Fruit fly (Drosophila melanogaster) whole organism, pupa: ENCODE results near the gene CG3581.

Source experiments
- CG10348 ChIP-seq: fragments of 200-800 bp; sonication (Bioruptor generic); IDR thresholded peaks from 2 replicates; pipeline ENCODE4 v1.3.6; 2022; ENCODE audit warnings: missing biosample characterization, missing genetic modification characterization
- CG12605 ChIP-seq: fragments of 200-800 bp; sonication (Bioruptor generic); IDR thresholded peaks from 2 replicates; pipeline ENCODE4 v1.3.6; 2022; ENCODE audit warnings: missing biosample characterization, missing genetic modification characterization
- CG13204 ChIP-seq: fragments of 200-800 bp; sonication (Bioruptor generic); optimal IDR thresholded peaks from 2 replicates; lab custom pipeline; 2018; ENCODE audit warnings: missing biosample characterization, mild to moderate bottlenecking, missing genetic modification characterization, moderate library complexity
- CG14655 ChIP-seq: fragments of 200-800 bp; sonication (Bioruptor generic); optimal IDR thresholded peaks from 3 replicates; lab custom pipeline; 2017; ENCODE audit warnings: mild to moderate bottlenecking, missing biosample characterization, missing genetic modification reagents, missing genetic modification characterization
- CG15710 ChIP-seq: fragments of 200-800 bp; sonication (Bioruptor generic); optimal IDR thresholded peaks from 2 replicates; lab custom pipeline; 2018; ENCODE audit warnings: missing biosample characterization, mild to moderate bottlenecking, missing genetic modification characterization, moderate library complexity
- CG17806 ChIP-seq: fragments of 200-800 bp; sonication (Bioruptor generic); optimal IDR thresholded peaks from 2 replicates; lab custom pipeline; 2018; ENCODE audit warnings: missing biosample characterization, mild to moderate bottlenecking, missing genetic modification characterization, moderate library complexity
- CG32121 ChIP-seq: fragments of 200-800 bp; sonication (Bioruptor generic); IDR thresholded peaks from 2 replicates; pipeline ENCODE4 v1.3.6; 2022; ENCODE audit warnings: missing biosample characterization, missing genetic modification characterization
- CG34367 ChIP-seq: fragments of 200-800 bp; sonication (Bioruptor generic); optimal IDR thresholded peaks from 2 replicates; lab custom pipeline; 2018; ENCODE audit warnings: missing biosample characterization, mild to moderate bottlenecking, missing genetic modification characterization
- CG4496 ChIP-seq: fragments of 200-800 bp; sonication (Bioruptor generic); IDR thresholded peaks from 3 replicates; pipeline ENCODE4 v1.3.6; 2022; ENCODE audit warnings: missing biosample characterization, missing genetic modification characterization
- CG8159 ChIP-seq: fragments of 200-800 bp; sonication (Bioruptor generic); optimal IDR thresholded peaks from 3 replicates; lab custom pipeline; 2018; ENCODE audit warnings: missing biosample characterization, mild to moderate bottlenecking, missing genetic modification characterization, moderate library complexity
- CG8301 ChIP-seq: fragments of 200-800 bp; sonication (Bioruptor generic); optimal IDR thresholded peaks from 2 replicates; lab custom pipeline; 2018; ENCODE audit warnings: missing biosample characterization, mild to moderate bottlenecking, missing genetic modification characterization
- CG9948 ChIP-seq: fragments of 200-800 bp; sonication (Bioruptor generic); optimal IDR thresholded peaks from 2 replicates; lab custom pipeline; 2018; ENCODE audit warnings: missing biosample characterization, mild to moderate bottlenecking, missing genetic modification characterization, moderate library complexity
- D1 ChIP-seq: fragments of 200-800 bp; sonication (Bioruptor generic); optimal IDR thresholded peaks from 2 replicates; lab custom pipeline; 2018; ENCODE audit warnings: missing biosample characterization, mild to moderate bottlenecking, missing genetic modification characterization, moderate library complexity
- EcR ChIP-seq: fragments of 200-800 bp; sonication (Bioruptor generic); optimal IDR thresholded peaks from 3 replicates; lab custom pipeline; 2019; ENCODE audit warnings: missing biosample characterization, missing genetic modification characterization, mild to moderate bottlenecking, moderate library complexity, missing genetic modification reagents
- Ets98B ChIP-seq: fragments of 200-800 bp; sonication (Bioruptor generic); IDR thresholded peaks from 2 replicates; pipeline ENCODE4 v1.3.6; 2022; ENCODE audit warnings: missing biosample characterization, missing genetic modification characterization
- Pif1A ChIP-seq: fragments of 200-800 bp; sonication (Bioruptor generic); optimal IDR thresholded peaks from 3 replicates; lab custom pipeline; 2016; ENCODE audit warnings: missing biosample characterization, missing genetic modification characterization
- Pif1B ChIP-seq: fragments of 200-800 bp; sonication (Bioruptor generic); optimal IDR thresholded peaks from 3 replicates; lab custom pipeline; 2016; ENCODE audit warnings: missing biosample characterization, missing genetic modification characterization
- Snoo ChIP-seq: fragments of 200-800 bp; sonication (Bioruptor generic); optimal IDR thresholded peaks from 3 replicates; lab custom pipeline; 2017; ENCODE audit warnings: missing biosample characterization, mild to moderate bottlenecking, missing genetic modification characterization, inconsistent platforms
- fd96Ca ChIP-seq: fragments of 200-800 bp; sonication (Bioruptor generic); IDR thresholded peaks from 3 replicates; pipeline ENCODE4 v1.3.6; 2022; ENCODE audit warnings: missing biosample characterization, missing genetic modification characterization
- gl ChIP-seq: fragments of 200-800 bp; sonication (Bioruptor generic); optimal IDR thresholded peaks from 2 replicates; lab custom pipeline; 2018; ENCODE audit warnings: missing biosample characterization, mild to moderate bottlenecking, missing genetic modification characterization
- rn ChIP-seq: fragments of 200-800 bp; sonication (Bioruptor generic); IDR thresholded peaks from 2 replicates; pipeline ENCODE4 v1.3.6; 2022; ENCODE audit warnings: missing biosample characterization, missing genetic modification characterization

CG3581 gene

dm6 chr3R:19398467-19398866 lies 23.9 kb upstream of the CG3581 start, which contains the start of gene CG31244:
TSS of gene CG31244 (minus strand) at chr3R:19398567.
- TF ChIP-seq CG4496 (GFP tag; lab: Robert Waterston, UW) (no peak), CG9948 (tag; lab: Kevin White, UChicago) (no peak), CG15710 (no peak), CG32121 (no peak), CG12605 (GFP tag; lab: Robert Waterston, UW) (no peak), Ets98B (GFP tag; lab: Robert Waterston, UW) (no peak)

DNA sequence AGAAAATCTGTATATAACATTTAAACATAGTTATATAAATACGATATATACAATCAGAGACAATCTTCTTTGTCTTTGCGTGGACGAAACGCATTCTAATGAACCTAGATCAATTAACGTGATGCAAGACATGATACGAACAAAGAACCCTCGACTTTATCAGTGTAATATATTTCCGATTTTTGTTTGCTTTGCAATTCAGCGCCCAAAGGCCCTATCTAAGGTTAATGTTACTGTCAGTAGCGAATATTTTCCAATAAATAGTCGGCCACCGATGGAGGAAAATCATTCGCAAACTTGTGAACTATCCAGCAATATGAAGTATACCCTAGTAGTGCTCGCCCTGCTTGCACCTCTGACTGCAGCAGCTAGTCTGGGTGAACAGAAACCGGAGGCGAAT lies 18.5 kb upstream of the CG3581 start, which contains the start of gene CG3739:
CG3739 (plus strand) TSS at position 301 of the 400 bp plus-strand sequence.
- TF ChIP-seq CG34367, result no peak
- TF ChIP-seq CG4496 (GFP tag; lab: Robert Waterston, UW), result no peak
- TF ChIP-seq gl (tag; lab: Kevin White, UChicago), result no peak
- no peak for TF ChIP-seq Ets98B (GFP tag; lab: Robert Waterston, UW)
- TF ChIP-seq Snoo (tag; lab: Kevin White, UChicago), result no peak
- TF ChIP-seq CG13204, result no peak
- no peak for TF ChIP-seq CG15710
- no peak for TF ChIP-seq CG8159 (tag; lab: Kevin White, UChicago)
- no peak for TF ChIP-seq CG10348
- no peak for TF ChIP-seq CG32121
- TF ChIP-seq, all 21 proteins: peak for 0

DNA sequence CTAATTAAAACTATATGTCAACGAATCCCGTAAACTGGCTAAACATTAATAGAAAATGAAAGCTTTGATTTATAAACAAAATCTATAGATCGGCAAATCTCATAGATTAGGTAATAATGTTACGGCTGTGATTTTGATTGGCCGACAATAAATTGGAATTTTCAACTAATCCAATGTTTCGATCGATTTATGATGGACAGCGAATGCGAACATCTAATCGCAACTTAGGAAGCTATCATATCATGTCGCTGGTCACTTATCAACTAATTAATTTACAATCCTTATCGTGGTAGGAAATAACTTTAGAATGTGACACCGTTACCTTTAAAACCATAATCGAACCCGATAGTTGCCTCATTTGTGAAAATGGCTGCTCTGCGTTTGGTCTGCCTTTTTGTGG lies 15.3 kb upstream of the CG3581 start, which contains the start of gene CG18493:
CG18493 (plus strand) TSS at position 352 of the 400 bp plus-strand sequence.
- TF ChIP-seq CG32121, result no peak
- no peak for TF ChIP-seq CG34367
- no peak for TF ChIP-seq gl (tag; lab: Kevin White, UChicago)
- no peak for TF ChIP-seq EcR (GFP tag; lab: Kevin White, UChicago)
- TF ChIP-seq Pif1B, result no peak
- TF ChIP-seq CG12605 (GFP tag; lab: Robert Waterston, UW), result no peak
- TF ChIP-seq D1 (tag; lab: Kevin White, UChicago), result no peak
- no peak for TF ChIP-seq CG8301 (tag; lab: Kevin White, UChicago)
- no peak for TF ChIP-seq CG8159 (tag; lab: Kevin White, UChicago)
- no peak for TF ChIP-seq fd96Ca (GFP tag; lab: Robert Waterston, UW)
- no peak for TF ChIP-seq Snoo (tag; lab: Kevin White, UChicago)
- no peak for TF ChIP-seq CG17806 (tag; lab: Kevin White, UChicago)

DNA sequence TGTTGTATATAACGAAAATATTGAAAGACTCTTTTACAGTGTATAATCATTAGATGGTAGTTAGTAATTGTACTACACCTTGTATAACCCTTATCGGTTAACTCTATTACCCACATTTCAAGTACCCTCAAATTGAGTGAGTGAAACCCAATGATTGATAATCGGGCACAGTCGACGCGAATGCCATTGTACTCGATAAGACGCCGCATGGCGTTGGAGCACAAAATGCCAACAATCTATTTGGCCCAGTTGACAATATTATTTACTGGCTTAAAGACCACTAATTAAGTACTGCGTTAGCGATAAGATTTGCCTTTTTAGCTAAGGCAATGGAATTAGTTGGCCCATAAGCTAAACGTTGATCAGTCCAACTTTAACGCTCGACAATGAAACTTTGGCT lies 13.0 kb upstream of the CG3581 start, which contains the start of gene CG3734:
CG3734 (plus strand) TSS at position 254 of the 400 bp plus-strand sequence.
- TF ChIP-seq CG17806 (tag; lab: Kevin White, UChicago), result no peak
- TF ChIP-seq CG34367, result no peak
- no peak for TF ChIP-seq CG8159 (tag; lab: Kevin White, UChicago)
- no peak for TF ChIP-seq CG10348
- no peak for TF ChIP-seq CG13204
- TF ChIP-seq CG32121, result no peak
- no peak for TF ChIP-seq D1 (tag; lab: Kevin White, UChicago)
- no peak for TF ChIP-seq Pif1A
- no peak for TF ChIP-seq CG8301 (tag; lab: Kevin White, UChicago)
- TF ChIP-seq EcR (GFP tag; lab: Kevin White, UChicago), result no peak
- no peak for TF ChIP-seq fd96Ca (GFP tag; lab: Robert Waterston, UW)
- TF ChIP-seq Ets98B (GFP tag; lab: Robert Waterston, UW), result no peak
- no peak for TF ChIP-seq CG12605 (GFP tag; lab: Robert Waterston, UW)
- no peak for TF ChIP-seq CG14655
- no peak for TF ChIP-seq Snoo (tag; lab: Kevin White, UChicago)
- no peak for TF ChIP-seq Pif1B
- no peak for TF ChIP-seq rn
- no peak for TF ChIP-seq CG9948 (tag; lab: Kevin White, UChicago)
- TF ChIP-seq gl (tag; lab: Kevin White, UChicago), result no peak
- no peak for TF ChIP-seq CG4496 (GFP tag; lab: Robert Waterston, UW)

DNA sequence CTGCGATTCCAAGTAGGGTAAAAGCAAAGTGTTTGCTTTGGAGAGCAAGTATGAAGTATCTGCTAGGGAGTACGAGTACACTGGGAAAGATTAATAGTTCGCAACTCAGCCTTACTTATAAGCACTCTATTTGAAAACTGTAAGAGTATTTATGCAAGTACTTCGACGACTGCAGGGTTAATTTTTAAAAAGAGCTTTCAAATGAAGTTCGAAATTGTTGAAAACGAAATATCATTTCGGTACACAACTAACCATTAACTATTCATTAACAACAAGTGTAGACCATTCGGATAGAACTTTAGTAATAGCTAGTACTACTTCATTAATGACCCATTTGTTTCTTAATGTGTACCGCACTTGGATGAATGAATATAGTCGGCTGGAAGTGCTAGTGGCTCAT lies 8.7 kb upstream of the CG3581 start:
- TF ChIP-seq Pif1A (peak; percentile 23), gl (tag; lab: Kevin White, UChicago) (no peak), CG12605 (GFP tag; lab: Robert Waterston, UW) (no peak), CG8159 (tag; lab: Kevin White, UChicago) (peak; percentile 21), EcR (GFP tag; lab: Kevin White, UChicago) (no peak), CG14655 (peak; percentile 71)
- TF ChIP-seq, all 21 proteins: peak for 3

dm6 chr3R:19377125-19377524 lies 2.5 kb upstream of the CG3581 start, which contains the start of gene CG31245:
TSS of gene CG31245 (minus strand) at chr3R:19377225.
- TF ChIP-seq CG12605 (GFP tag; lab: Robert Waterston, UW), result no peak
- no peak for TF ChIP-seq Pif1B

DNA sequence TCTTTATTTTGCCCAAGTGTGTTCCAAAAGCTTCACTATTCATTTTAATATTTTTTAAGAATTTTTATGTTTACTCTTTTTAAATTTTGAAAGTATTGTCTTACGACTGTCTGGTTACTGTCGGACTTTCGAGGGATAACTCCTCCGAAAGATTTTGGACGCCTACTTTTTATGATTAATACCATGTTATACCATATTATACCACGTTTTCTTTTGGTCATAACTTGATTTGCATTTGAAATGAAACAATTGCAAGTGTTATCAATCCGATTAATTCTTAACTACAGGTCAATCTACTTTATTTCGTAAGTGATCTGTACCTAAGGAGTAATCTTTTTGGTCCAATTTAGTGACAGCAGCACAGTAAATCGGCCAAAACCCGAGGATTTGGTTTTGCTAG lies 1.3 kb upstream of the CG3581 start, which contains the start of gene CG31404:
CG31404 (minus strand) TSS at position 101 of the 400 bp plus-strand sequence.
- no peak for TF ChIP-seq CG9948 (tag; lab: Kevin White, UChicago)
- TF ChIP-seq CG8301 (tag; lab: Kevin White, UChicago), result no peak
- TF ChIP-seq CG8159 (tag; lab: Kevin White, UChicago), result no peak
- TF ChIP-seq gl (tag; lab: Kevin White, UChicago), result no peak
- TF ChIP-seq CG10348, result no peak
- no peak for TF ChIP-seq CG4496 (GFP tag; lab: Robert Waterston, UW)
- no peak for TF ChIP-seq CG12605 (GFP tag; lab: Robert Waterston, UW)
- TF ChIP-seq D1 (tag; lab: Kevin White, UChicago), result no peak
- TF ChIP-seq Ets98B (GFP tag; lab: Robert Waterston, UW), result no peak
- TF ChIP-seq Pif1B, result no peak
- TF ChIP-seq CG15710, result no peak
- TF ChIP-seq CG34367, result no peak
- no peak for TF ChIP-seq rn
- TF ChIP-seq EcR (GFP tag; lab: Kevin White, UChicago), result no peak
